Worm (Caenorhabditis elegans) whole organism, young adult: Measurements from ENCODE around the gene perm-5.

Experiments used
- F10E7.11 ChIP-seq: sonication (generic microtip); optimal IDR thresholded peaks from 2 replicates; lab custom pipeline; 2017; ENCODE audit warnings: mild to moderate bottlenecking, missing genetic modification characterization, moderate library complexity, missing compliant biosample characterization
- F39B2.1 ChIP-seq: fragments of 200-800 bp; sonication (Bioruptor generic); IDR thresholded peaks from 2 replicates; pipeline ENCODE4 v1.3.6; 2022; ENCODE audit warnings: missing genetic modification reagents, missing genetic modification characterization, missing compliant biosample characterization
- F49E8.2 ChIP-seq: sonication (generic microtip); optimal IDR thresholded peaks from 3 replicates; lab custom pipeline; 2017; ENCODE audit warnings: missing genetic modification characterization, mild to moderate bottlenecking, missing compliant biosample characterization, antibody characterized with exemption, moderate library complexity; ENCODE audit not compliant: insufficient read depth
- K11D2.4 ChIP-seq: fragments of 200-800 bp; sonication (Bioruptor generic); IDR thresholded peaks from 2 replicates; pipeline ENCODE4 v1.3.6; 2022; ENCODE audit warnings: missing genetic modification reagents, missing genetic modification characterization, missing compliant biosample characterization
- Y95B8A.8 ChIP-seq: fragments of 200-800 bp; sonication (Bioruptor generic); IDR thresholded peaks from 2 replicates; pipeline ENCODE4 v1.3.6; 2022; ENCODE audit warnings: missing genetic modification reagents, missing genetic modification characterization, missing compliant biosample characterization
- ama-1 ChIP-seq, 3 experiments: fragments of 150-350 bp in 1 of 3; sonication (generic microtip) in 2 of 3; optimal IDR thresholded peaks; 2 replicates each; lab custom pipeline; 2014 to 2018; ENCODE audit warnings: missing biosample characterization in 2 of 3, missing genetic modification characterization in 2 of 3, missing genetic modification reagents in 2 of 3
- aptf-2 ChIP-seq: fragments of 200-800 bp; sonication (Bioruptor generic); conservative IDR thresholded peaks from 2 replicates; pipeline ENCODE4 v1.3.6; 2022; ENCODE audit warnings: missing genetic modification reagents, missing genetic modification characterization, missing compliant biosample characterization
- atf-7 ChIP-seq: sonication (generic microtip); optimal IDR thresholded peaks from 2 replicates; lab custom pipeline; 2017; ENCODE audit warnings: mild to moderate bottlenecking, missing genetic modification characterization, missing compliant biosample characterization
- athp-1 ChIP-seq: sonication (generic microtip); optimal IDR thresholded peaks from 2 replicates; lab custom pipeline; 2017; ENCODE audit warnings: mild to moderate bottlenecking, missing genetic modification characterization, missing compliant biosample characterization
- attf-3 ChIP-seq: fragments of 200-800 bp; sonication (Bioruptor generic); conservative IDR thresholded peaks from 2 replicates; pipeline ENCODE4 v1.3.6; 2022; ENCODE audit warnings: missing genetic modification reagents, missing genetic modification characterization, missing compliant biosample characterization
- attf-6 ChIP-seq: fragments of 200-800 bp; sonication (Bioruptor generic); IDR thresholded peaks from 2 replicates; pipeline ENCODE4 v1.3.6; 2022; ENCODE audit warnings: missing genetic modification reagents, missing genetic modification characterization, missing compliant biosample characterization
- cebp-1 ChIP-seq, 2 experiments: fragments of 200-800 bp in 1 of 2; sonication (Bioruptor generic) in 1 of 2; sonication (generic microtip) in 1 of 2; IDR thresholded peaks in 1 of 2; optimal IDR thresholded peaks in 1 of 2; 2 replicates each; pipeline versions ENCODE4 v1.3.6 to Lab custom; 2017 to 2022; ENCODE audit warnings: missing compliant biosample characterization in 2 of 2, missing genetic modification characterization in 2 of 2, mild to moderate bottlenecking in 1 of 2, missing genetic modification reagents in 1 of 2, moderate library complexity in 1 of 2
- ceh-40 ChIP-seq: fragments of 200-800 bp; sonication (Bioruptor generic); IDR thresholded peaks from 2 replicates; pipeline ENCODE4 v1.3.6; 2022; ENCODE audit warnings: missing genetic modification characterization, missing compliant biosample characterization
- dox-1 ChIP-seq: fragments of 200-800 bp; sonication (Bioruptor generic); IDR thresholded peaks from 2 replicates; pipeline ENCODE4 v1.3.6; 2022; ENCODE audit warnings: missing genetic modification reagents, missing genetic modification characterization, missing compliant biosample characterization
- dpff-1 ChIP-seq: sonication (generic microtip); optimal IDR thresholded peaks from 2 replicates; lab custom pipeline; 2017; ENCODE audit warnings: mild to moderate bottlenecking, missing genetic modification characterization, missing compliant biosample characterization
- egl-18 ChIP-seq: fragments of 200-800 bp; sonication (Bioruptor generic); IDR thresholded peaks from 2 replicates; pipeline ENCODE4 v1.3.6; 2022; ENCODE audit warnings: missing genetic modification reagents, missing genetic modification characterization, missing compliant biosample characterization
- egl-44 ChIP-seq: fragments of 200-800 bp; sonication (Bioruptor generic); IDR thresholded peaks from 2 replicates; pipeline ENCODE4 v1.3.6; 2022; ENCODE audit warnings: missing genetic modification reagents, missing genetic modification characterization, missing compliant biosample characterization
- ekl-4 ChIP-seq: fragments of 200-800 bp; sonication (Bioruptor generic); IDR thresholded peaks from 2 replicates; pipeline ENCODE4 v1.3.6; 2022; ENCODE audit warnings: missing genetic modification reagents, missing genetic modification characterization, missing compliant biosample characterization
- him-1 ChIP-seq: sonication (generic microtip); optimal IDR thresholded peaks from 2 replicates; lab custom pipeline; 2016; ENCODE audit warnings: missing genotype, missing genetic modification reagents, missing genetic modification characterization, missing compliant biosample characterization
- hlh-26 ChIP-seq: fragments of 200-800 bp; sonication (Bioruptor generic); conservative IDR thresholded peaks from 2 replicates; pipeline ENCODE4 v1.3.6; 2022; ENCODE audit warnings: missing genetic modification reagents, missing genetic modification characterization, missing compliant biosample characterization
- hmg-1.2 ChIP-seq: fragments of 200-800 bp; sonication (Bioruptor generic); IDR thresholded peaks from 2 replicates; pipeline ENCODE4 v1.3.6; 2022; ENCODE audit warnings: missing genetic modification reagents, missing genetic modification characterization, missing compliant biosample characterization
- hmg-20 ChIP-seq: fragments of 200-800 bp; sonication (Bioruptor generic); IDR thresholded peaks from 2 replicates; pipeline ENCODE4 v1.3.6; 2022; ENCODE audit warnings: missing genetic modification reagents, missing genetic modification characterization, missing compliant biosample characterization
- hrde-1 ChIP-seq: sonication (generic microtip); optimal IDR thresholded peaks from 2 replicates; lab custom pipeline; 2016; ENCODE audit warnings: missing genetic modification characterization, mild to moderate bottlenecking, missing compliant biosample characterization, moderate library complexity, missing genotype, missing genetic modification reagents, borderline replicate concordance
- lag-1 ChIP-seq: fragments of 200-800 bp; sonication (Bioruptor generic); IDR thresholded peaks from 2 replicates; pipeline ENCODE4 v1.3.6; 2022; ENCODE audit warnings: missing genetic modification reagents, missing genetic modification characterization, missing compliant biosample characterization
- let-526 ChIP-seq: fragments of 200-800 bp; sonication (Bioruptor generic); IDR thresholded peaks from 2 replicates; pipeline ENCODE4 v1.3.6; 2022; ENCODE audit warnings: missing genetic modification reagents, missing genetic modification characterization, missing compliant biosample characterization
- let-607 ChIP-seq, 2 experiments: fragments of 200-800 bp in 1 of 2; sonication (Bioruptor generic) in 1 of 2; sonication (generic microtip) in 1 of 2; optimal IDR thresholded peaks; 2 replicates each; lab custom pipeline; 2016 to 2018; ENCODE audit warnings: mild to moderate bottlenecking in 2 of 2, missing compliant biosample characterization in 2 of 2, missing genetic modification characterization in 2 of 2, moderate library complexity in 2 of 2, missing genotype in 1 of 2
- lin-26 ChIP-seq: fragments of 200-800 bp; sonication (Bioruptor generic); IDR thresholded peaks from 2 replicates; pipeline ENCODE4 v1.3.6; 2022; ENCODE audit warnings: missing genetic modification reagents, missing genetic modification characterization, missing compliant biosample characterization
- lin-35 ChIP-seq, 3 experiments: fragments of 150-350 bp in 2 of 3; sonication (generic microtip) in 1 of 3; optimal IDR thresholded peaks; 2 replicates each; lab custom pipeline; 2014 to 2018; ENCODE audit warnings: missing biosample characterization in 3 of 3, missing genetic modification characterization in 3 of 3, missing genetic modification reagents in 3 of 3
- lin-40 ChIP-seq: sonication (generic microtip); optimal IDR thresholded peaks from 2 replicates; lab custom pipeline; 2016; ENCODE audit warnings: missing genetic modification characterization, mild to moderate bottlenecking, missing compliant biosample characterization, missing genotype, missing genetic modification reagents
- lin-54 ChIP-seq: fragments of 200-800 bp; sonication (Bioruptor generic); optimal IDR thresholded peaks from 2 replicates; lab custom pipeline; 2018; ENCODE audit warnings: mild to moderate bottlenecking, missing genetic modification characterization, missing compliant biosample characterization
- madf-10 ChIP-seq: sonication (generic microtip); optimal IDR thresholded peaks from 2 replicates; lab custom pipeline; 2016; ENCODE audit warnings: mild to moderate bottlenecking, missing genetic modification characterization, missing compliant biosample characterization
- mel-28 ChIP-seq: sonication (generic microtip); optimal IDR thresholded peaks from 2 replicates; lab custom pipeline; 2016; ENCODE audit warnings: borderline replicate concordance, mild to moderate bottlenecking, missing genetic modification characterization, missing compliant biosample characterization
- nfyb-1 ChIP-seq: fragments of 200-800 bp; sonication (Bioruptor generic); IDR thresholded peaks from 2 replicates; pipeline ENCODE4 v1.3.6; 2022; ENCODE audit warnings: missing genetic modification reagents, missing genetic modification characterization, missing compliant biosample characterization
- nhr-179 ChIP-seq: sonication (generic microtip); optimal IDR thresholded peaks from 2 replicates; lab custom pipeline; 2016; ENCODE audit warnings: mild to moderate bottlenecking, missing genetic modification characterization, missing compliant biosample characterization
- nhr-90 ChIP-seq: sonication (generic microtip); optimal IDR thresholded peaks from 2 replicates; lab custom pipeline; 2016; ENCODE audit warnings: missing genotype, mild to moderate bottlenecking, missing genetic modification characterization, missing compliant biosample characterization
- snpc-1.1 ChIP-seq: sonication (generic microtip); optimal IDR thresholded peaks from 2 replicates; lab custom pipeline; 2017; ENCODE audit warnings: missing genetic modification characterization, mild to moderate bottlenecking, missing compliant biosample characterization, antibody characterized with exemption, moderate library complexity, missing genotype, missing genetic modification reagents; ENCODE audit not compliant: insufficient read depth
- tbp1 ChIP-seq: fragments of 200-800 bp; sonication (Bioruptor generic); optimal IDR thresholded peaks from 2 replicates; lab custom pipeline; 2018; ENCODE audit warnings: mild to moderate bottlenecking, missing genetic modification characterization, missing compliant biosample characterization
- xnd-1 ChIP-seq: sonication (generic microtip); optimal IDR thresholded peaks from 2 replicates; lab custom pipeline; 2016; ENCODE audit warnings: missing genotype, missing genetic modification reagents, missing genetic modification characterization, missing compliant biosample characterization
- zim-3 ChIP-seq: sonication (generic microtip); optimal IDR thresholded peaks from 2 replicates; lab custom pipeline; 2017; ENCODE audit warnings: mild to moderate bottlenecking, missing genetic modification characterization, moderate library complexity, missing compliant biosample characterization
- ztf-18 ChIP-seq: sonication (generic microtip); optimal IDR thresholded peaks from 2 replicates; lab custom pipeline; 2016; ENCODE audit warnings: missing genotype, mild to moderate bottlenecking, missing genetic modification characterization, missing compliant biosample characterization
- ztf-22 ChIP-seq: fragments of 200-800 bp; sonication (Bioruptor generic); optimal IDR thresholded peaks from 2 replicates; lab custom pipeline; 2018; ENCODE audit warnings: mild to moderate bottlenecking, missing genetic modification characterization, moderate library complexity, missing compliant biosample characterization
- ztf-25 ChIP-seq: fragments of 200-800 bp; sonication (Bioruptor generic); IDR thresholded peaks from 2 replicates; pipeline ENCODE4 v1.3.6; 2022; ENCODE audit warnings: missing genetic modification reagents, missing genetic modification characterization, missing compliant biosample characterization
- ztf-26 ChIP-seq: sonication (generic microtip); optimal IDR thresholded peaks from 2 replicates; lab custom pipeline; 2017; ENCODE audit warnings: missing genetic modification characterization, missing compliant biosample characterization
- ztf-6 ChIP-seq: fragments of 200-800 bp; sonication (Bioruptor generic); IDR thresholded peaks from 2 replicates; pipeline ENCODE4 v1.3.6; 2022; ENCODE audit warnings: missing genetic modification reagents, missing genetic modification characterization, missing compliant biosample characterization

perm-5 gene

DNA sequence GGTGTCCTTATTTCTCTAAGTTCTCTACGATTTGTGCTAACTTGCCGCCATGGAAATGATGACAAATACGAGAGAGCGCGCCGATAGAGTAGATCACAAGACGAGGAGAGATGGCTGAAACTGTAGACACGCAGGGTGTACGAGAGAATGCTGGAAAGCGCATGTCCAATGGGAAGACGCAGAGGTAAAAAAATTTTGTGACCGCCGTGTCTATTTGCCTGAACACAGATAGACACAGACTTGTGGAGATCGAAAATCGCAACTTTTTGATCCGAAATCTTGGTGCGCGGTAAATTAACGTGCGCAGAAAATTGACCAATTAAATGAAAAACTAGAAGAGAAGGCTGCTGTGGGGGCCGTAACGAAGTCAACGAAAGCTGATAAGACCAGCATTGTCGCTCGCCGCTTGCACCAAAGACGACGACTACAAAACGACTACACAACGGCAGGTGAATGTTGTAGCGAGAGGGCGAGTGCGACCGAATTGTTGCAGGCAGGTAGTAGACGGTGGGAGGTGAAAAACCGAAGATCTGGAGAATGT lies 46.1 kb downstream of the perm-5 start (continued):
- TF ChIP-seq hmg-1.2 (GFP tag; lab: Robert Waterston, UW) (peak; percentile 90), cebp-1 (GFP tag; IDR thresholded peaks at IDR 0.05; lab: Robert Waterston, UW) (0 out of 2 replicates have a peak, but pooled peaks have one; percentile 48), cebp-1 (tag; optimal IDR thresholded peaks at IDR 0.05; lab: Kevin White, UChicago) (peak; percentile 72), lin-54 (GFP tag; lab: Kevin White, UChicago) (peak; percentile 48), dpff-1 (tag; lab: Kevin White, UChicago) (no peak)

DNA sequence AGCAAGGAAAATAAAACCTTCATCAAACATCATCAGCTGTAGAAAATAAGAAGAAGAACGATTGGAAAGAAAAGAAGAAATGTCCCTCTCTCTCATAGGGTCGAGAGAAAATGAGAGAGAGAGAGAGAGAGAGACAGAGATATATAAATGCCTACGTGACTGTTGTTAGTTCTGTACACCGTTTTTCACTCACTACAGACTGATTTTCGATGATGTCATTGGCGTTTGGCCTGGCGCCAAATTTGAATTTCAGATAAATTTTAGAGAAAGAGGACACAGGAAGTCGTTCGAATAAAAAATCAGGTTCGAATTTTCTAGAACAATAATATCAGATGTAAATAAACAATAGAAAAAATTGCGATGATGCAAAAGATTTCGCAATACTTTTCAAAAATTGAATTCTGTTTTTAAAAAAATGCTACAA lies 47.3 kb downstream of the perm-5 start:
- TF ChIP-seq madf-10 (tag; lab: Kevin White, UChicago) (no peak), ztf-25 (GFP tag; lab: Robert Waterston, UW) (no peak), ztf-26 (tag; lab: Kevin White, UChicago) (peak; percentile 68), him-1 (tag; lab: Kevin White, UChicago) (no peak), zim-3 (tag; lab: Kevin White, UChicago) (no peak), lin-35 (GFP tag; optimal IDR thresholded peaks at IDR 0.05; lab: Kevin White, UChicago) (no peak), ztf-22 (no peak), ceh-40 (GFP tag; lab: Robert Waterston, UW) (no peak), let-526 (no peak), tbp1 (GFP tag; lab: Kevin White, UChicago) (peak; percentile 19), nhr-90 (peak; percentile 23), ztf-6 (GFP tag; lab: Robert Waterston, UW) (no peak), lag-1 (no peak), mel-28 (no peak), ekl-4 (GFP tag; lab: Robert Waterston, UW) (no peak), atf-7 (peak; percentile 88), snpc-1.1 (no peak), aptf-2 (GFP tag; lab: Robert Waterston, UW) (no peak), Y95B8A.8 (GFP tag; lab: Robert Waterston, UW) (no peak), ama-1 (optimal IDR thresholded peaks at IDR 0.05; lab: Kevin White, UChicago) (peak; percentile 60), ama-1 (GFP tag; optimal IDR thresholded peaks at IDR 0.05; lab: Kevin White, UChicago) (no peak), F49E8.2 (tag; lab: Kevin White, UChicago) (no peak), hrde-1 (tag; lab: Kevin White, UChicago) (no peak), egl-18 (GFP tag; lab: Robert Waterston, UW) (no peak), attf-6 (GFP tag; lab: Robert Waterston, UW) (no peak), nfyb-1 (GFP tag; lab: Robert Waterston, UW) (peak; percentile 59; the same call in 1 of the 2 replicates), ztf-18 (tag; lab: Kevin White, UChicago) (no peak), nhr-179 (no peak), dox-1 (GFP tag; lab: Robert Waterston, UW) (0 out of 2 replicates have a peak, but pooled peaks have one; percentile 19), F39B2.1 (no peak), lin-40 (peak; percentile 66), athp-1 (tag; lab: Kevin White, UChicago) (no peak), F10E7.11 (no peak), lin-54 (GFP tag; lab: Kevin White, UChicago) (peak; percentile 71), lin-26 (GFP tag; lab: Robert Waterston, UW) (0 out of 2 replicates have a peak, but pooled peaks have one; percentile 53), hmg-20 (no peak), hlh-26 (GFP tag; lab: Robert Waterston, UW) (no peak), egl-44 (no peak), let-607 (tag; optimal IDR thresholded peaks at IDR 0.05; lab: Kevin White, UChicago) (no peak), attf-3 (GFP tag; lab: Robert Waterston, UW) (no peak), xnd-1 (no peak), cebp-1 (GFP tag; IDR thresholded peaks at IDR 0.05; lab: Robert Waterston, UW) (peak; percentile 85), cebp-1 (tag; optimal IDR thresholded peaks at IDR 0.05; lab: Kevin White, UChicago) (peak; percentile 94), K11D2.4 (GFP tag; lab: Robert Waterston, UW) (peak; percentile 48; the same call in 1 of the 2 replicates)
